Fruit fly (Drosophila melanogaster): ENCODE measurements around the gene Taf12L.

dm6 chr2L:4690602-4691001, 10.7 kb downstream of the Taf12L start, which contains the start of gene CG3251:
- TF ChIP-seq cnc (optimal IDR thresholded peaks at IDR 0.05) (no peak), CG12768 (GFP tag; optimal IDR thresholded peaks at IDR 0.05) (no peak), Mnt (GFP tag; optimal IDR thresholded peaks at IDR 0.05) (no peak), CG11617 (GFP tag; optimal IDR thresholded peaks at IDR 0.05) (no peak), tj (GFP tag; optimal IDR thresholded peaks at IDR 0.05) (no peak), Hr96 (GFP tag; optimal IDR thresholded peaks at IDR 0.05) (no peak), CG7101 (tag; optimal IDR thresholded peaks at IDR 0.05) (no peak), CG5204 (GFP tag; optimal IDR thresholded peaks at IDR 0.05) (no peak), kay (GFP tag; ENCODE audit: borderline replicate concordance) (no peak)

All from whole organism, adult.